Fruit fly (Drosophila melanogaster): Measurements from ENCODE around the gene verm.

verm gene

dm6 chr3L:19663605-19664230, 31.3 kb downstream of the verm start, which contains the start of gene tey (continued):
- TF ChIP-seq ac (GFP tag; optimal IDR thresholded peaks at IDR 0.05), result peak; percentile 37
- TF ChIP-seq HmgD (GFP tag; optimal IDR thresholded peaks at IDR 0.05), result peak; percentile 15
- peak; percentile 43 for TF ChIP-seq gcm (GFP tag; optimal IDR thresholded peaks at IDR 0.05)
- peak; percentile 29 for TF ChIP-seq zen (tag; optimal IDR thresholded peaks at IDR 0.05)
- TF ChIP-seq CG7271 (tag; optimal IDR thresholded peaks at IDR 0.05), result peak; percentile 11
- peak; percentile 64 for TF ChIP-seq ewg (GFP tag; optimal IDR thresholded peaks at IDR 0.05)
- 0 out of 2 replicates have a peak, but pooled peaks have one; percentile 12 for TF ChIP-seq E2f1 (GFP tag; IDR thresholded peaks at IDR 0.05)
- TF ChIP-seq CG32767 (GFP tag; IDR thresholded peaks at IDR 0.05), result 0 out of 2 replicates have a peak, but pooled peaks have one; percentile 14
- TF ChIP-seq Med (GFP tag), result peak; percentile 8
- TF ChIP-seq Nf-YA (GFP tag; IDR thresholded peaks at IDR 0.05), result peak; percentile 91
- TF ChIP-seq Poxn (GFP tag; IDR thresholded peaks at IDR 0.05), result no peak
- TF ChIP-seq CG34224 (GFP tag; IDR thresholded peaks at IDR 0.05; ENCODE audit: partially characterized antibody), result 0 out of 3 replicates have a peak, but pooled peaks have one; percentile 29
- no peak for TF ChIP-seq pan (optimal IDR thresholded peaks at IDR 0.05)
- TF ChIP-seq pan (GFP tag; optimal IDR thresholded peaks at IDR 0.05 in 1 of 2, IDR thresholded peaks at IDR 0.05 in 1 of 2), result peak in 1 of 2 experiments; percentile 39
- TF ChIP-seq D (optimal IDR thresholded peaks at IDR 0.05), result peak; percentile 61
- TF ChIP-seq D (GFP tag; optimal IDR thresholded peaks at IDR 0.05), result no peak
- TF ChIP-seq Bgb (GFP tag; IDR thresholded peaks at IDR 0.05; ENCODE audit: partially characterized antibody), result peak; percentile 16; the same call in 1 of the 2 replicates
- TF ChIP-seq tll (GFP tag; optimal IDR thresholded peaks at IDR 0.05), result peak in 1 of 2 experiments; percentile 2
- TF ChIP-seq Pdp1 (GFP tag; optimal IDR thresholded peaks at IDR 0.05), result no peak
- TF ChIP-seq Deaf1 (tag; optimal IDR thresholded peaks at IDR 0.05), result peak; percentile 42
- TF ChIP-seq CG11560 (tag; IDR thresholded peaks at IDR 0.05), result no peak
- TF ChIP-seq ara (GFP tag; IDR thresholded peaks at IDR 0.05), result no peak
- TF ChIP-seq CG8478 (optimal IDR thresholded peaks at IDR 0.05), result peak; percentile 69
- 0 out of 2 replicates have a peak, but pooled peaks have one; percentile 35 for TF ChIP-seq chm (GFP tag; IDR thresholded peaks at IDR 0.05)
- TF ChIP-seq CG4360 (GFP tag; IDR thresholded peaks at IDR 0.05), result peak; percentile 94
- 0 out of 4 replicates have a peak, but pooled peaks have one; percentile 36 for TF ChIP-seq chinmo (GFP tag; IDR thresholded peaks at IDR 0.05; ENCODE audit: partially characterized antibody)

- peak in 1 of 2 experiments; percentile 70 for TF ChIP-seq insv (GFP tag; optimal IDR thresholded peaks at IDR 0.05)
- TF ChIP-seq Rfx (GFP tag; IDR thresholded peaks at IDR 0.05), result no peak
- TF ChIP-seq Ets65A (GFP tag), result peak; percentile 53
- no peak for TF ChIP-seq CG10959 (GFP tag; IDR thresholded peaks at IDR 0.05)
These were observed 32.2 kb downstream of the verm start for dm6 chr3L:19662892-19663291.

dm6 chr3L:19655923-19656322, 39.1 kb downstream of the verm start:
- TF ChIP-seq CG2120 (GFP tag; optimal IDR thresholded peaks at IDR 0.05) (peak; percentile 8), pzg (GFP tag; optimal IDR thresholded peaks at IDR 0.05) (no peak), CG16779 (GFP tag; IDR thresholded peaks at IDR 0.05) (no peak), Neu2 (GFP tag; optimal IDR thresholded peaks at IDR 0.05; ENCODE audit: borderline replicate concordance) (no peak), vvl (GFP tag; IDR thresholded peaks at IDR 0.05) (peak; percentile 80), bab2 (GFP tag; optimal IDR thresholded peaks at IDR 0.05) (peak; percentile 46), cato (GFP tag; optimal IDR thresholded peaks at IDR 0.05; ENCODE audit: borderline replicate concordance) (no peak), HmgD (GFP tag; optimal IDR thresholded peaks at IDR 0.05) (no peak), CG11696 (GFP tag; IDR thresholded peaks at IDR 0.05) (no peak), ssp (GFP tag; IDR thresholded peaks at IDR 0.05) (0 out of 2 replicates have a peak, but pooled peaks have one; percentile 21), CG6854 (GFP tag; optimal IDR thresholded peaks at IDR 0.05) (no peak), gsb-n (tag; optimal IDR thresholded peaks at IDR 0.05) (peak; percentile 35), Opbp (GFP tag; IDR thresholded peaks at IDR 0.05; ENCODE audit: partially characterized antibody) (no peak), pfk (GFP tag; optimal IDR thresholded peaks at IDR 0.05) (no peak), croc (GFP tag; conservative IDR thresholded peaks at IDR 0.05) (peak; percentile 58; the same call in 2 of the 3 replicates), slou (GFP tag; optimal IDR thresholded peaks at IDR 0.05) (no peak), rib (GFP tag; IDR thresholded peaks at IDR 0.05) (no peak), CG10147 (GFP tag; optimal IDR thresholded peaks at IDR 0.05) (peak; percentile 34), CG1602 (GFP tag; optimal IDR thresholded peaks at IDR 0.05) (peak; percentile 42), psq (GFP tag; optimal IDR thresholded peaks at IDR 0.05) (no peak)

All from whole organism, embryonic.